Fruit fly (Drosophila melanogaster): ENCODE measurements around the gene Cln3.
"Not testable (repeated sequence)": the region's sequence is repeated elsewhere in the genome, so short reads cannot be mapped to it uniquely, and the experiment has no call there.

Gene Cln3

dm6 chr3L:17814036-17814435, at the start of gene Cln3:
TSS of gene Cln3 (minus strand) at chr3L:17814119.
- TF ChIP-seq CG17806 (tag; optimal IDR thresholded peaks at IDR 0.05) (no peak), Ets98B (GFP tag; IDR thresholded peaks at IDR 0.05) (no peak), gl (tag; optimal IDR thresholded peaks at IDR 0.05) (no peak), CG14655 (GFP tag; optimal IDR thresholded peaks at IDR 0.05) (no peak), EcR (GFP tag; optimal IDR thresholded peaks at IDR 0.05) (no peak), fd96Ca (GFP tag; IDR thresholded peaks at IDR 0.05) (no peak), D1 (tag; optimal IDR thresholded peaks at IDR 0.05) (no peak), CG15710 (tag; optimal IDR thresholded peaks at IDR 0.05) (no peak), CG32121 (GFP tag; IDR thresholded peaks at IDR 0.05) (no peak)

dm6 chr3L:17858174-17858573, 44.3 kb upstream of the Cln3 start, which contains the start of gene CG34002:
TSS of gene CG34002 (plus strand) at chr3L:17858474.
- not testable (repeated sequence) for TF ChIP-seq CG15710 (tag; optimal IDR thresholded peaks at IDR 0.05); CG32121 (GFP tag; IDR thresholded peaks at IDR 0.05); EcR (GFP tag; optimal IDR thresholded peaks at IDR 0.05)

- TF ChIP-seq CG10348 (GFP tag; IDR thresholded peaks at IDR 0.05), result 0 out of 2 replicates have a peak, but pooled peaks have one; percentile 9
- TF ChIP-seq EcR (GFP tag; optimal IDR thresholded peaks at IDR 0.05), result no peak
- peak; percentile 93 for TF ChIP-seq CG14655 (GFP tag; optimal IDR thresholded peaks at IDR 0.05)
- peak; percentile 83 for TF ChIP-seq CG9948 (tag; optimal IDR thresholded peaks at IDR 0.05)
- peak; percentile 50; the same call in 1 of the 2 replicates for TF ChIP-seq CG32121 (GFP tag; IDR thresholded peaks at IDR 0.05)
- TF ChIP-seq D1 (tag; optimal IDR thresholded peaks at IDR 0.05), result peak; percentile 40
- TF ChIP-seq CG15710 (tag; optimal IDR thresholded peaks at IDR 0.05), result peak; percentile 78
- peak; percentile 41 for TF ChIP-seq Snoo (tag; optimal IDR thresholded peaks at IDR 0.05)
- TF ChIP-seq CG34367 (tag; optimal IDR thresholded peaks at IDR 0.05), result peak; percentile 47
- TF ChIP-seq rn (GFP tag; IDR thresholded peaks at IDR 0.05), result no peak
- peak; percentile 81 for TF ChIP-seq fd96Ca (GFP tag; IDR thresholded peaks at IDR 0.05)
- TF ChIP-seq CG13204 (GFP tag; optimal IDR thresholded peaks at IDR 0.05), result no peak
- no peak for TF ChIP-seq Pif1A (GFP tag; optimal IDR thresholded peaks at IDR 0.05)
- TF ChIP-seq CG8159 (tag; optimal IDR thresholded peaks at IDR 0.05), result peak; percentile 85
- peak; percentile 46 for TF ChIP-seq CG17806 (tag; optimal IDR thresholded peaks at IDR 0.05)
- no peak for TF ChIP-seq gl (tag; optimal IDR thresholded peaks at IDR 0.05)
- TF ChIP-seq Ets98B (GFP tag; IDR thresholded peaks at IDR 0.05), result peak; percentile 85
- peak; percentile 71 for TF ChIP-seq CG4496 (GFP tag; IDR thresholded peaks at IDR 0.05)
- peak; percentile 46 for TF ChIP-seq Pif1B (GFP tag; optimal IDR thresholded peaks at IDR 0.05)
- peak; percentile 52; the same call in 1 of the 2 replicates for TF ChIP-seq CG12605 (GFP tag; IDR thresholded peaks at IDR 0.05)
- TF ChIP-seq CG8301 (tag; optimal IDR thresholded peaks at IDR 0.05), result peak; percentile 79
Measured at dm6 chr3L:17856655-17857479, 42.9 kb upstream of the Cln3 start, which contains the start of gene CG5535. TSS of gene CG5535 (minus strand) at chr3L:17856794.

dm6 chr3L:17849517-17849916, 35.6 kb upstream of the Cln3 start, which contains the start of gene TrpRS-m:
TSS of gene TrpRS-m (plus strand) at chr3L:17849727.
- TF ChIP-seq CG15710 (tag; optimal IDR thresholded peaks at IDR 0.05) (no peak), D1 (tag; optimal IDR thresholded peaks at IDR 0.05) (peak; percentile 53)

- TF ChIP-seq CG4496 (GFP tag; IDR thresholded peaks at IDR 0.05), result 0 out of 3 replicates have a peak, but pooled peaks have one; percentile 27
- no peak for TF ChIP-seq CG12605 (GFP tag; IDR thresholded peaks at IDR 0.05)
- TF ChIP-seq Snoo (tag; optimal IDR thresholded peaks at IDR 0.05), result no peak
Measured at dm6 chr3L:17846982-17847355, 33.0 kb upstream of the Cln3 start.

dm6 chr3L:17846169-17846981, 32.5 kb upstream of the Cln3 start, which contains the start of the genes MED19 and CG7430:
TSS of gene MED19 (minus strand) at chr3L:17846501.
TSS of gene CG7430 (plus strand) at chr3L:17846916.
- no peak for TF ChIP-seq CG32121 (GFP tag; IDR thresholded peaks at IDR 0.05)
- TF ChIP-seq CG4496 (GFP tag; IDR thresholded peaks at IDR 0.05), result peak; percentile 54; the same call in 2 of the 3 replicates
- TF ChIP-seq EcR (GFP tag; optimal IDR thresholded peaks at IDR 0.05), result peak; percentile 87
- no peak for TF ChIP-seq D1 (tag; optimal IDR thresholded peaks at IDR 0.05)
- peak; percentile 29; the same call in 1 of the 2 replicates for TF ChIP-seq CG12605 (GFP tag; IDR thresholded peaks at IDR 0.05)
- TF ChIP-seq gl (tag; optimal IDR thresholded peaks at IDR 0.05), result peak; percentile 24
- no peak for TF ChIP-seq Pif1B (GFP tag; optimal IDR thresholded peaks at IDR 0.05)

All from whole organism, pupa.